Fruit fly (Drosophila melanogaster) S2 (cell line): Measurements from ENCODE around the gene CG6656.

Experiments used
- CG8478 ChIP-seq: fragments of >200 bp; optimal IDR thresholded peaks from 2 replicates; lab custom pipeline; 2018
- CTCF ChIP-seq, 2 experiments: fragments of >200 bp; optimal IDR thresholded peaks; 2 replicates each; lab custom pipeline; 2018

- no peak for TF ChIP-seq CG8478
- no peak for TF ChIP-seq CTCF (optimal IDR thresholded peaks at IDR 0.05; lab: Kevin White, UChicago)
Measured at dm6 chr3R:21847438-21847837, 27.7 kb upstream of the CG6656 start.
